Fruit fly (Drosophila melanogaster) whole organism, adult: ENCODE results near the gene Cow.

Source experiments
- CG11617 ChIP-seq: fragments of 200-800 bp; sonication (Bioruptor generic); optimal IDR thresholded peaks from 2 replicates; lab custom pipeline; 2017; ENCODE audit warnings: mild to moderate bottlenecking, missing biosample characterization, missing genetic modification reagents, missing genetic modification characterization
- CG12768 ChIP-seq: fragments of 200-800 bp; sonication (Bioruptor generic); optimal IDR thresholded peaks from 2 replicates; lab custom pipeline; 2017; ENCODE audit warnings: missing biosample characterization, missing genetic modification characterization, mild to moderate bottlenecking, moderate library complexity, missing genetic modification reagents
- CG14711 ChIP-seq: fragments of 200-800 bp; sonication (Bioruptor generic); optimal IDR thresholded peaks from 2 replicates; lab custom pipeline; 2018; ENCODE audit warnings: missing biosample characterization, mild to moderate bottlenecking, missing genetic modification characterization, moderate library complexity
- CG1620 ChIP-seq: fragments of 200-800 bp; sonication (Bioruptor generic); optimal IDR thresholded peaks from 2 replicates; lab custom pipeline; 2016; ENCODE audit warnings: missing biosample characterization, missing genetic modification characterization
- CG33017 ChIP-seq: fragments of 200-800 bp; sonication (Bioruptor generic); optimal IDR thresholded peaks from 2 replicates; lab custom pipeline; 2018; ENCODE audit warnings: missing biosample characterization, mild to moderate bottlenecking, missing genetic modification characterization, moderate library complexity
- CG5204 ChIP-seq: fragments of 200-800 bp; sonication (Bioruptor generic); optimal IDR thresholded peaks from 2 replicates; lab custom pipeline; 2016; ENCODE audit warnings: missing biosample characterization, missing genetic modification characterization
- CG7045 ChIP-seq: fragments of 200-800 bp; sonication (Bioruptor generic); optimal IDR thresholded peaks from 2 replicates; lab custom pipeline; 2017; ENCODE audit warnings: missing biosample characterization, mild to moderate bottlenecking, missing genetic modification characterization
- CG7101 ChIP-seq: fragments of 200-800 bp; sonication (Bioruptor generic); optimal IDR thresholded peaks from 2 replicates; lab custom pipeline; 2018; ENCODE audit warnings: missing biosample characterization, mild to moderate bottlenecking, missing genetic modification characterization, moderate library complexity
- Clk ChIP-seq: fragments of 200-800 bp; sonication (Bioruptor generic); optimal IDR thresholded peaks from 2 replicates; lab custom pipeline; 2017; ENCODE audit warnings: missing biosample characterization, missing genetic modification characterization
- Crg-1 ChIP-seq: fragments of 200-800 bp; sonication (Bioruptor generic); optimal IDR thresholded peaks from 2 replicates; lab custom pipeline; 2016; ENCODE audit warnings: missing biosample characterization, missing genetic modification characterization
- Hr96 ChIP-seq: fragments of 200-800 bp; sonication (Bioruptor generic); optimal IDR thresholded peaks from 2 replicates; lab custom pipeline; 2016; ENCODE audit warnings: missing biosample characterization, missing genetic modification characterization
- Mnt ChIP-seq: fragments of 200-800 bp; sonication (Bioruptor generic); optimal IDR thresholded peaks from 2 replicates; lab custom pipeline; 2016; ENCODE audit warnings: missing biosample characterization, mild to moderate bottlenecking, missing genetic modification characterization
- bab1 ChIP-seq: fragments of 200-800 bp; sonication (Bioruptor generic); optimal IDR thresholded peaks from 3 replicates; lab custom pipeline; 2019; ENCODE audit warnings: missing biosample characterization, mild to moderate bottlenecking, missing genetic modification characterization, moderate library complexity
- cic ChIP-seq: fragments of 200-800 bp; sonication (Bioruptor generic); optimal IDR thresholded peaks from 2 replicates; lab custom pipeline; 2017; ENCODE audit warnings: missing biosample characterization, mild to moderate bottlenecking, missing genetic modification characterization, moderate library complexity
- cnc ChIP-seq, 2 experiments: fragments of >200 bp; optimal IDR thresholded peaks; 2 replicates each; lab custom pipeline; 2017
- kay ChIP-seq: fragments of 200-800 bp; sonication (Bioruptor generic); peaks from one replicate; lab custom pipeline; 2016; ENCODE audit warnings: missing biosample characterization, missing genetic modification characterization, borderline replicate concordance
- ovo ChIP-seq: fragments of 200-800 bp; sonication (Bioruptor generic); optimal IDR thresholded peaks from 2 replicates; lab custom pipeline; 2016; ENCODE audit warnings: missing biosample characterization, missing genetic modification characterization
- pad ChIP-seq: fragments of 200-800 bp; sonication (Bioruptor generic); optimal IDR thresholded peaks from 3 replicates; lab custom pipeline; 2017; ENCODE audit warnings: missing biosample characterization, missing genetic modification characterization, mild to moderate bottlenecking, moderate library complexity, missing genetic modification reagents
- tj ChIP-seq: fragments of 200-800 bp; sonication (Bioruptor generic); optimal IDR thresholded peaks from 3 replicates; lab custom pipeline; 2017; ENCODE audit warnings: missing biosample characterization, mild to moderate bottlenecking, missing genetic modification characterization, moderate library complexity
- toe ChIP-seq: fragments of 200-800 bp; sonication (Bioruptor generic); optimal IDR thresholded peaks from 2 replicates; lab custom pipeline; 2016; ENCODE audit warnings: missing biosample characterization, missing genetic modification characterization

Cow gene

DNA sequence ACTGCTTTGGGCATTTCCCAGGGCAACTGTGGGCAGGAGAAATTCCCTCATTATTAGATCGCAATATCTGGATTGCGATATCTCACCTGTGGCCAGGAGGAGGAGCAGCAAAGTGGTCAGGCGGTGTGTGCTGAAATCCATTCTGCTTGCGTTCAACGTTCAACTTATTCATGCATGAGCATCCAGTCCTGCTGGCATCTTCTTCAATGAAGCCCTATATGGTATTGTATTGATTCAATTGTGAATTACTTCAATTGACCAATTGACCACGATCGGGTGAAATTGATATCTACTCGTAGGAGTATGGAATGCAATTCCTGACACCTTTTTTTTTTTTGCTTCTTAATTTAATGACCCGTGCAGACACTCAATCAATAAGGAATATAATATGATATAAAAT, 56.4 kb downstream of the Cow start:
- TF ChIP-seq bab1 (GFP tag; lab: Kevin White, UChicago): no peak
- no peak for TF ChIP-seq toe
- no peak for TF ChIP-seq CG5204 (GFP tag; lab: Kevin White, UChicago)
- TF ChIP-seq CG33017 (tag; lab: Kevin White, UChicago): no peak
- no peak for TF ChIP-seq CG7101 (tag; lab: Kevin White, UChicago)
- TF ChIP-seq kay (GFP tag; lab: Kevin White, UChicago): no peak
- no peak for TF ChIP-seq pad
- no peak for TF ChIP-seq CG12768 (GFP tag; lab: Kevin White, UChicago)
- TF ChIP-seq Hr96 (GFP tag; lab: Kevin White, UChicago): no peak
- no peak for TF ChIP-seq CG7045 (GFP tag; lab: Kevin White, UChicago)
- TF ChIP-seq Crg-1: no peak
- no peak for TF ChIP-seq cnc (optimal IDR thresholded peaks at IDR 0.05; lab: Kevin White, UChicago)
- no peak for TF ChIP-seq CG1620 (GFP tag; lab: Kevin White, UChicago)
- TF ChIP-seq CG11617 (GFP tag; lab: Kevin White, UChicago): no peak
- no peak for TF ChIP-seq Clk (GFP tag; lab: Kevin White, UChicago)
- TF ChIP-seq tj (GFP tag; lab: Kevin White, UChicago): no peak
- no peak for TF ChIP-seq Mnt (GFP tag; lab: Kevin White, UChicago)
- no peak for TF ChIP-seq cic (GFP tag; lab: Kevin White, UChicago)
- TF ChIP-seq ovo (GFP tag; lab: Kevin White, UChicago): no peak
- no peak for TF ChIP-seq CG14711 (tag; lab: Kevin White, UChicago)

DNA sequence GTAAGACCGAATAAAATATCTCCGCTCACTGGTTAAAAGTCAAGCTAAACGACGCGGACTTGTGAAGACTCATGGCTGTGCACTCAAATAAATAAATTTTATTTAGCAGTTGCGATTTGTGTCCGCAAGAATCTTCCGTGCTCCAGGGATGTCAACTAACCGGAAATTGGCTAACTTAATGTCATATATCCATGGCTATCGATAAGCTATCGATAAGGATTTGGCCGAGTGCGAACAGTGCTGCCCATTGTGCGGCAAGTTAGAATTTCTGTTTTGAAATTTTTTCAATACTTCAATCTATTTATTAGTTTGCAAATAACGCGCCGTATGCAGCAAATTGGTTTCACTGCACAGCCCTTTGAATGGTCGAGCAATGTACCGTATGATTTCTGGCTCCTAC, 58.6 kb downstream of the Cow start, which contains the start of gene p53:
p53 (minus strand) TSS at position 147 of the 400 bp plus-strand sequence.
- peak; percentile 18 for TF ChIP-seq pad
- TF ChIP-seq CG5204 (GFP tag; lab: Kevin White, UChicago): peak; percentile 35
- TF ChIP-seq Hr96 (GFP tag; lab: Kevin White, UChicago): peak; percentile 22
- TF ChIP-seq toe: peak; percentile 35
- TF ChIP-seq Mnt (GFP tag; lab: Kevin White, UChicago): peak; percentile 7
- no peak for TF ChIP-seq Crg-1
- TF ChIP-seq CG12768 (GFP tag; lab: Kevin White, UChicago): no peak
- TF ChIP-seq CG1620 (GFP tag; lab: Kevin White, UChicago): peak; percentile 23
- TF ChIP-seq CG14711 (tag; lab: Kevin White, UChicago): peak; percentile 51
- peak; percentile 49 for TF ChIP-seq CG7101 (tag; lab: Kevin White, UChicago)
- no peak for TF ChIP-seq CG7045 (GFP tag; lab: Kevin White, UChicago)
- TF ChIP-seq bab1 (GFP tag; lab: Kevin White, UChicago): peak; percentile 51
- peak; percentile 33 for TF ChIP-seq CG11617 (GFP tag; lab: Kevin White, UChicago)
- no peak for TF ChIP-seq cic (GFP tag; lab: Kevin White, UChicago)

dm6 chr3R:23053135-23053730, 59.3 kb downstream of the Cow start:
- TF ChIP-seq Mnt (GFP tag; lab: Kevin White, UChicago): no peak
- no peak for TF ChIP-seq CG12768 (GFP tag; lab: Kevin White, UChicago)
- no peak for TF ChIP-seq bab1 (GFP tag; lab: Kevin White, UChicago)
- no peak for TF ChIP-seq ovo (GFP tag; lab: Kevin White, UChicago)
- TF ChIP-seq pad: no peak
- TF ChIP-seq Clk (GFP tag; lab: Kevin White, UChicago): no peak
- no peak for TF ChIP-seq toe
- TF ChIP-seq cic (GFP tag; lab: Kevin White, UChicago): no peak
- no peak for TF ChIP-seq CG14711 (tag; lab: Kevin White, UChicago)
- TF ChIP-seq CG7045 (GFP tag; lab: Kevin White, UChicago): no peak
- TF ChIP-seq cnc (optimal IDR thresholded peaks at IDR 0.05; lab: Kevin White, UChicago): no peak
- no peak for TF ChIP-seq kay (GFP tag; lab: Kevin White, UChicago)
- no peak for TF ChIP-seq CG1620 (GFP tag; lab: Kevin White, UChicago)
- no peak for TF ChIP-seq CG7101 (tag; lab: Kevin White, UChicago)

DNA sequence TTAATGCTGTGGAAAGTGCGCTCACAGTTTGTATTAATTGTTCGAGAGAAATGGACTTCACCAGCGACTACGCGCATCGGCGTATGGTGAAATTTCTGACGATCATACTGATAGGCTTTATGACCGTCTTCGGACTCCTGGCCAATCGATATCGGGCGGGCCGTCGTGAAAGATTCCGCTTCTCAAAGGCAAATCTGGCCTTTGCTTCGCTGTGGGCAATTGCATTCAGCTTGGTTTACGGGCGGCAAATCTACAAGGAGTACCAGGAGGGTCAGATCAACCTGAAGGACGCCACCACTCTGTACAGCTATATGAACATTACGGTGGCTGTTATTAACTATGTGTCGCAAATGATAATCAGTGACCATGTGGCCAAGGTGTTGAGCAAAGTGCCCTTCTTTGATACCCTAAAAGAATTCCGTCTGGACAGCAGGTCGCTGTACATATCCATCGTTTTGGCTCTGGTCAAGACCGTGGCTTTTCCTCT, 60.8 kb downstream of the Cow start, which contains the start of gene Gr94a:
Gr94a (plus strand) TSS at position 51 of the 487 bp plus-strand sequence.
- TF ChIP-seq CG12768 (GFP tag; lab: Kevin White, UChicago): no peak
- no peak for TF ChIP-seq pad
- TF ChIP-seq Mnt (GFP tag; lab: Kevin White, UChicago): no peak
- TF ChIP-seq Clk (GFP tag; lab: Kevin White, UChicago): no peak
- TF ChIP-seq CG1620 (GFP tag; lab: Kevin White, UChicago): no peak
- no peak for TF ChIP-seq CG33017 (tag; lab: Kevin White, UChicago)
- no peak for TF ChIP-seq cic (GFP tag; lab: Kevin White, UChicago)

DNA sequence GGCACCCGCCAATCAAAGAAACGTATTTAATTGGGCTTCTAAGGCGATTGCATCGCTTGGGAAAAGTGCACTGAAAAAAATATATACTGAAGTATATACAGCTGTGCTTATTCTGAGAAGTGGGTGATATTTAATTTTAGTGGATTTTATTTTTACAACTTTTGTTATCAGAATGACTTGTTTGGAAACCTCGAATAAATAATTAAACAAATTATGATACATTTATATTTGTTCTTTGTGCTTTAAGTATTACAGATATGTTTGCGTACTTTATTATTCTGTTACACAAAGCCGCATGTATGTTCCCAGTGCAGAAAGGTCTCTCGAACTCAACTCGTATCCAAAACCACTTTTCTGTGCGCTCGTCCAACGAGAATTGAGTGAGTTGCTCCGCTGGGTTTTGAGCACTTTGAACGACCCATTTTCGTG, 63.8 kb downstream of the Cow start:
- TF ChIP-seq kay (GFP tag; lab: Kevin White, UChicago) (no peak), pad (no peak), CG5204 (GFP tag; lab: Kevin White, UChicago) (peak; percentile 63), CG7101 (tag; lab: Kevin White, UChicago) (peak; percentile 63), CG33017 (tag; lab: Kevin White, UChicago) (peak; percentile 54), Crg-1 (no peak), Hr96 (GFP tag; lab: Kevin White, UChicago) (peak; percentile 44), cic (GFP tag; lab: Kevin White, UChicago) (no peak), CG12768 (GFP tag; lab: Kevin White, UChicago) (peak; percentile 44), Mnt (GFP tag; lab: Kevin White, UChicago) (no peak), CG11617 (GFP tag; lab: Kevin White, UChicago) (peak; percentile 51), ovo (GFP tag; lab: Kevin White, UChicago) (no peak), CG7045 (GFP tag; lab: Kevin White, UChicago) (peak; percentile 64), CG14711 (tag; lab: Kevin White, UChicago) (peak; percentile 30), CG1620 (GFP tag; lab: Kevin White, UChicago) (no peak), bab1 (GFP tag; lab: Kevin White, UChicago) (peak; percentile 11), toe (peak; percentile 49)
